Fruit fly (Drosophila melanogaster) whole organism, embryonic: ENCODE data around the gene sno.
A peak's percentile ranks its signal among the peaks of the same experiment; 100 is the strongest.

Source experiments
- Bteb2 ChIP-seq: fragments of 200-800 bp; sonication (Bioruptor generic); optimal IDR thresholded peaks from 2 replicates; lab custom pipeline; 2016; ENCODE audit warnings: missing biosample characterization, missing genetic modification characterization
- CG10366 ChIP-seq: fragments of 200-800 bp; sonication (Bioruptor generic); IDR thresholded peaks from 2 replicates; pipeline ENCODE4 v1.3.6; 2022; ENCODE audit warnings: missing biosample characterization, missing genetic modification characterization
- CG10565 ChIP-seq: fragments of 200-800 bp; sonication (Bioruptor generic); optimal IDR thresholded peaks from 3 replicates; lab custom pipeline; 2016; ENCODE audit warnings: missing biosample characterization, mild to moderate bottlenecking, missing genetic modification characterization
- CG10654 ChIP-seq: fragments of 200-800 bp; sonication (Bioruptor generic); optimal IDR thresholded peaks from 2 replicates; lab custom pipeline; 2016; ENCODE audit warnings: missing biosample characterization, missing genetic modification characterization
- CG11247 ChIP-seq: fragments of 200-800 bp; sonication (Bioruptor generic); IDR thresholded peaks from 2 replicates; pipeline ENCODE4 v1.3.6; 2022; ENCODE audit warnings: missing biosample characterization, missing genetic modification characterization
- CG13287 ChIP-seq: fragments of 200-800 bp; sonication (Bioruptor generic); IDR thresholded peaks from 2 replicates; pipeline ENCODE4 v1.3.6; 2022; ENCODE audit warnings: missing biosample characterization, missing genetic modification characterization; ENCODE audit not compliant: partially characterized antibody
- CG14710 ChIP-seq: fragments of 200-800 bp; sonication (Bioruptor generic); optimal IDR thresholded peaks from 3 replicates; lab custom pipeline; 2019; ENCODE audit warnings: missing biosample characterization, mild to moderate bottlenecking, missing genetic modification characterization, moderate library complexity
- CG15479 ChIP-seq: fragments of 200-800 bp; sonication (Bioruptor generic); optimal IDR thresholded peaks from 3 replicates; lab custom pipeline; 2019; ENCODE audit warnings: missing biosample characterization, mild to moderate bottlenecking, missing genetic modification characterization, moderate library complexity
- CG16815 ChIP-seq: fragments of 200-800 bp; sonication (Bioruptor generic); optimal IDR thresholded peaks from 3 replicates; lab custom pipeline; 2017; ENCODE audit warnings: missing biosample characterization, mild to moderate bottlenecking, missing genetic modification characterization
- CG17328 ChIP-seq: fragments of 200-800 bp; sonication (Bioruptor generic); IDR thresholded peaks from 2 replicates; pipeline ENCODE4 v1.3.6; 2022; ENCODE audit warnings: missing biosample characterization, missing genetic modification characterization
- CG17359 ChIP-seq: fragments of 200-800 bp; sonication (Bioruptor generic); optimal IDR thresholded peaks from 3 replicates; lab custom pipeline; 2018; ENCODE audit warnings: missing biosample characterization, mild to moderate bottlenecking, missing genetic modification characterization, moderate library complexity
- CG17361 ChIP-seq: fragments of 200-800 bp; sonication (Bioruptor generic); IDR thresholded peaks from 3 replicates; pipeline ENCODE4 v1.3.6; 2022; ENCODE audit warnings: missing biosample characterization, missing genetic modification characterization
- CG17568 ChIP-seq: fragments of 200-800 bp; sonication (Bioruptor generic); optimal IDR thresholded peaks from 2 replicates; lab custom pipeline; 2018; ENCODE audit warnings: missing biosample characterization, mild to moderate bottlenecking, missing genetic modification characterization, moderate library complexity
- CG2129 ChIP-seq: fragments of 200-800 bp; sonication (Bioruptor generic); IDR thresholded peaks from 2 replicates; pipeline ENCODE4 v1.3.6; 2022; ENCODE audit warnings: missing biosample characterization, missing genetic modification characterization; ENCODE audit not compliant: partially characterized antibody
- CG4404 ChIP-seq: fragments of 200-800 bp; sonication (Bioruptor generic); IDR thresholded peaks from 2 replicates; pipeline ENCODE4 v1.3.6; 2022; ENCODE audit warnings: missing biosample characterization, missing genetic modification characterization
- CG4424 ChIP-seq: fragments of 200-800 bp; sonication (Bioruptor generic); optimal IDR thresholded peaks from 3 replicates; lab custom pipeline; 2016; ENCODE audit warnings: missing biosample characterization, missing genetic modification characterization
- CG4707 ChIP-seq: fragments of 200-800 bp; sonication (Bioruptor generic); optimal IDR thresholded peaks from 2 replicates; lab custom pipeline; 2018; ENCODE audit warnings: missing biosample characterization, mild to moderate bottlenecking, missing genetic modification characterization, moderate library complexity
- CG6854 ChIP-seq: fragments of 200-800 bp; sonication (Bioruptor generic); optimal IDR thresholded peaks from 3 replicates; lab custom pipeline; 2017; ENCODE audit warnings: missing biosample characterization, mild to moderate bottlenecking, missing genetic modification characterization
- CG8944 ChIP-seq: fragments of 200-800 bp; sonication (Bioruptor generic); optimal IDR thresholded peaks from 3 replicates; lab custom pipeline; 2016; ENCODE audit warnings: missing biosample characterization, missing genetic modification characterization
- CG9215 ChIP-seq: fragments of 200-800 bp; sonication (Bioruptor generic); IDR thresholded peaks from 2 replicates; pipeline ENCODE4 v1.3.6; 2022; ENCODE audit warnings: missing biosample characterization, missing genetic modification characterization
- Dek ChIP-seq: fragments of 200-800 bp; sonication (Bioruptor generic); optimal IDR thresholded peaks from 3 replicates; lab custom pipeline; 2019; ENCODE audit warnings: missing biosample characterization, mild to moderate bottlenecking, missing genetic modification characterization, moderate library complexity
- E2f2 ChIP-seq: fragments of 200-800 bp; sonication (Bioruptor generic); IDR thresholded peaks from 2 replicates; pipeline ENCODE4 v1.3.6; 2022; ENCODE audit warnings: missing biosample characterization, missing genetic modification characterization
- Hr39 ChIP-seq: fragments of >200 bp; optimal IDR thresholded peaks from 2 replicates; lab custom pipeline; 2017
- Hsf ChIP-seq: fragments of 200-800 bp; sonication (Bioruptor generic); optimal IDR thresholded peaks from 3 replicates; lab custom pipeline; 2016; ENCODE audit warnings: missing biosample characterization, missing genetic modification characterization
- MBD-R2 ChIP-seq: fragments of 200-800 bp; sonication (Bioruptor generic); IDR thresholded peaks from 2 replicates; pipeline ENCODE4 v1.3.6; 2022; ENCODE audit warnings: missing biosample characterization, missing genetic modification characterization
- NC2β ChIP-seq: fragments of 200-800 bp; sonication (Bioruptor generic); optimal IDR thresholded peaks from 2 replicates; lab custom pipeline; 2016; ENCODE audit warnings: missing biosample characterization, missing genetic modification characterization
- Nf-YA ChIP-seq: fragments of 200-800 bp; sonication (Bioruptor generic); IDR thresholded peaks from 2 replicates; pipeline ENCODE4 v1.3.6; 2022; ENCODE audit warnings: missing biosample characterization, missing genetic modification characterization
- Side ChIP-seq: fragments of 200-800 bp; sonication (Bioruptor generic); optimal IDR thresholded peaks from 2 replicates; lab custom pipeline; 2016; ENCODE audit warnings: missing biosample characterization, missing genetic modification characterization
- YL-1 ChIP-seq: fragments of 200-800 bp; sonication (Bioruptor generic); optimal IDR thresholded peaks from 3 replicates; lab custom pipeline; 2017; ENCODE audit warnings: missing biosample characterization, mild to moderate bottlenecking, missing genetic modification characterization
- al ChIP-seq: fragments of 200-800 bp; sonication (Bioruptor generic); IDR thresholded peaks from 2 replicates; pipeline ENCODE4 v1.3.6; 2022; ENCODE audit warnings: missing biosample characterization, missing genetic modification characterization
- bowl ChIP-seq: fragments of 200-800 bp; sonication (Bioruptor generic); IDR thresholded peaks from 2 replicates; pipeline ENCODE4 v1.3.6; 2022; ENCODE audit warnings: missing biosample characterization, missing genetic modification characterization
- danr ChIP-seq: fragments of 200-800 bp; sonication (Bioruptor generic); IDR thresholded peaks from 2 replicates; pipeline ENCODE4 v1.3.6; 2022; ENCODE audit warnings: missing biosample characterization, missing genetic modification characterization
- dimm ChIP-seq: fragments of 200-800 bp; sonication (Bioruptor generic); IDR thresholded peaks from 2 replicates; pipeline ENCODE4 v1.3.6; 2022; ENCODE audit warnings: missing biosample characterization, missing genetic modification characterization
- dm ChIP-seq: fragments of 200-800 bp; sonication (Bioruptor generic); optimal IDR thresholded peaks from 3 replicates; lab custom pipeline; 2016; ENCODE audit warnings: missing biosample characterization, missing genetic modification characterization
- ewg ChIP-seq: fragments of 200-800 bp; sonication (Bioruptor generic); optimal IDR thresholded peaks from 3 replicates; lab custom pipeline; 2017; ENCODE audit warnings: mild to moderate bottlenecking, missing biosample characterization, missing genetic modification reagents, missing genetic modification characterization
- exex ChIP-seq: fragments of 200-800 bp; sonication (Bioruptor generic); optimal IDR thresholded peaks from 4 replicates; lab custom pipeline; 2018; ENCODE audit warnings: missing biosample characterization, mild to moderate bottlenecking, missing genetic modification characterization, moderate library complexity
- eyg ChIP-seq: fragments of 200-800 bp; sonication (Bioruptor generic); optimal IDR thresholded peaks from 3 replicates; lab custom pipeline; 2016; ENCODE audit warnings: missing biosample characterization, missing genetic modification characterization
- fd102C ChIP-seq: fragments of 200-800 bp; sonication (Bioruptor generic); optimal IDR thresholded peaks from 2 replicates; lab custom pipeline; 2018; ENCODE audit warnings: missing biosample characterization, mild to moderate bottlenecking, missing genetic modification characterization, moderate library complexity
- gsb-n ChIP-seq: fragments of 200-800 bp; sonication (Bioruptor generic); optimal IDR thresholded peaks from 3 replicates; lab custom pipeline; 2018; ENCODE audit warnings: missing biosample characterization, mild to moderate bottlenecking, missing genetic modification characterization
- kay ChIP-seq: fragments of 200-800 bp; sonication (Bioruptor generic); optimal IDR thresholded peaks from 2 replicates; lab custom pipeline; 2016; ENCODE audit warnings: missing biosample characterization, missing genetic modification characterization
- klu ChIP-seq: fragments of 200-800 bp; sonication (Bioruptor generic); IDR thresholded peaks from 2 replicates; pipeline ENCODE4 v1.3.6; 2022; ENCODE audit warnings: missing biosample characterization, missing genetic modification characterization
- nau ChIP-seq: fragments of 200-800 bp; sonication (Bioruptor generic); optimal IDR thresholded peaks from 3 replicates; lab custom pipeline; 2017; ENCODE audit warnings: missing biosample characterization, mild to moderate bottlenecking, missing genetic modification characterization, missing genetic modification reagents
- nom ChIP-seq: fragments of 200-800 bp; sonication (Bioruptor generic); optimal IDR thresholded peaks from 2 replicates; lab custom pipeline; 2017; ENCODE audit warnings: missing biosample characterization, missing genetic modification characterization, mild to moderate bottlenecking, moderate library complexity, missing genetic modification reagents
- onecut ChIP-seq: fragments of 200-800 bp; sonication (Bioruptor generic); IDR thresholded peaks from 2 replicates; pipeline ENCODE4 v1.3.6; 2022; ENCODE audit warnings: missing biosample characterization, missing genetic modification characterization
- repo ChIP-seq: fragments of 200-800 bp; sonication (Bioruptor generic); optimal IDR thresholded peaks from 2 replicates; lab custom pipeline; 2016; ENCODE audit warnings: missing biosample characterization, missing genetic modification characterization
- salm ChIP-seq: fragments of 200-800 bp; sonication (Bioruptor generic); optimal IDR thresholded peaks from 2 replicates; lab custom pipeline; 2018; ENCODE audit warnings: missing biosample characterization, mild to moderate bottlenecking, missing genetic modification characterization
- sisA ChIP-seq: fragments of 200-800 bp; sonication (Bioruptor generic); IDR thresholded peaks from 2 replicates; pipeline ENCODE4 v1.3.6; 2022; ENCODE audit warnings: missing biosample characterization, missing genetic modification characterization
- sna ChIP-seq: fragments of 200-800 bp; sonication (Bioruptor generic); IDR thresholded peaks from 2 replicates; pipeline ENCODE4 v1.3.6; 2022; ENCODE audit warnings: missing biosample characterization, missing genetic modification characterization; ENCODE audit not compliant: partially characterized antibody
- so ChIP-seq: fragments of 200-800 bp; sonication (Bioruptor generic); IDR thresholded peaks from 3 replicates; pipeline ENCODE4 v1.3.6; 2022; ENCODE audit warnings: missing biosample characterization, missing genetic modification characterization
- sug ChIP-seq: fragments of 200-800 bp; optimal IDR thresholded peaks from 2 replicates; lab custom pipeline; 2019; ENCODE audit warnings: missing biosample characterization, mild to moderate bottlenecking, missing genetic modification characterization, moderate library complexity
- tll ChIP-seq, 2 experiments: fragments of 200-800 bp in 1 of 2; fragments of >200 bp in 1 of 2; sonication (Bioruptor generic) in 1 of 2; optimal IDR thresholded peaks; 2 replicates each; lab custom pipeline; 2017 to 2019; ENCODE audit warnings: missing biosample characterization in 2 of 2, missing genetic modification characterization in 2 of 2, mild to moderate bottlenecking in 1 of 2, moderate library complexity in 1 of 2
- wor ChIP-seq: fragments of 200-800 bp; sonication (Bioruptor generic); IDR thresholded peaks from 2 replicates; pipeline ENCODE4 v1.3.6; 2022; ENCODE audit warnings: missing biosample characterization, missing genetic modification characterization

sno gene

DNA sequence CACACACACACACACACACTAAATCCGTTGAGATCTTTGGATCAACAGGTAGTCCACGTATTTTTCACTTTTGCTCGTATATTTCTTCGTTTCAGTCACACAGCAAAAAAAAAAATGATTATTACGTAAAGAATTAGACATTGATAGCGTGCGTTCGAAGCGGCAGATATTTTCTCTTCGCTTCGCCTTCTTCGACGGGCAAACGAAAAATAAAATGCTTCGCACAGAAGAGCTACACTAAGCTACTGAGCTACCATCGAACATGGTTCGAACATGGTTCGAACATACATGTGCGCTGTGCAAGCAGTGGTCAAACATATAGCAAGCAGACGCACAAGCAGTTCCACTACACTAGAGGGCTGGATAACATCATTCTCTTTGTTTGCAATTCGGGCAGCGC, 45.5 kb upstream of the sno start (continued):
- TF ChIP-seq tll (GFP tag; optimal IDR thresholded peaks at IDR 0.05; lab: Kevin White, UChicago) (no peak), CG17361 (GFP tag; lab: Robert Waterston, UW) (no peak), danr (GFP tag; lab: Robert Waterston, UW) (no peak), NC2β (no peak), bowl (GFP tag; lab: Robert Waterston, UW) (no peak), CG17568 (GFP tag; lab: Kevin White, UChicago) (no peak), al (GFP tag; lab: Robert Waterston, UW) (no peak), ewg (GFP tag; lab: Kevin White, UChicago) (no peak), dm (GFP tag; lab: Kevin White, UChicago) (no peak), CG4404 (no peak), CG14710 (tag; lab: Kevin White, UChicago) (no peak), Dek (tag; lab: Kevin White, UChicago) (no peak), CG13287 (GFP tag; lab: Robert Waterston, UW) (peak; percentile 37; the same call in 1 of the 2 replicates), CG6854 (GFP tag; lab: Kevin White, UChicago) (no peak), fd102C (GFP tag; lab: Kevin White, UChicago) (no peak), CG10565 (GFP tag; lab: Kevin White, UChicago) (no peak), sisA (GFP tag; lab: Robert Waterston, UW) (no peak), CG10366 (GFP tag; lab: Robert Waterston, UW) (no peak), CG17328 (no peak), Bteb2 (GFP tag; lab: Kevin White, UChicago) (no peak), CG2129 (no peak), nom (GFP tag; lab: Kevin White, UChicago) (peak; percentile 44), sug (tag; lab: Kevin White, UChicago) (peak; percentile 33), CG11247 (no peak), CG15479 (GFP tag; lab: Kevin White, UChicago) (no peak), Hr39 (lab: Kevin White, UChicago) (no peak), dimm (no peak), gsb-n (tag; lab: Kevin White, UChicago) (no peak), repo (GFP tag; lab: Kevin White, UChicago) (no peak), exex (peak; percentile 54), Hsf (no peak), sna (GFP tag; lab: Robert Waterston, UW) (no peak), salm (tag; lab: Kevin White, UChicago) (no peak), klu (GFP tag; lab: Robert Waterston, UW) (no peak), MBD-R2 (GFP tag; lab: Robert Waterston, UW) (peak; percentile 55), so (GFP tag; lab: Robert Waterston, UW) (0 out of 3 replicates have a peak, but pooled peaks have one; percentile 9), CG8944 (GFP tag; lab: Kevin White, UChicago) (no peak), Nf-YA (GFP tag; lab: Robert Waterston, UW) (no peak), onecut (GFP tag; lab: Robert Waterston, UW) (0 out of 2 replicates have a peak, but pooled peaks have one; percentile 14), nau (no peak), CG17359 (tag; lab: Kevin White, UChicago) (peak; percentile 26), CG16815 (GFP tag; lab: Kevin White, UChicago) (no peak), YL-1 (GFP tag; lab: Kevin White, UChicago) (no peak), CG4424 (GFP tag; lab: Kevin White, UChicago) (no peak), CG9215 (GFP tag; lab: Robert Waterston, UW) (no peak), CG10654 (GFP tag; lab: Kevin White, UChicago) (no peak), E2f2 (GFP tag; lab: Robert Waterston, UW) (peak; percentile 61), CG4707 (GFP tag; lab: Kevin White, UChicago) (peak; percentile 33), Side (GFP tag; lab: Kevin White, UChicago) (no peak), kay (no peak), eyg (GFP tag; lab: Kevin White, UChicago) (no peak), wor (GFP tag; lab: Robert Waterston, UW) (no peak)
